Worm (Caenorhabditis elegans) whole organism, L4 larva: Measurements from ENCODE around the gene nas-11.

Experiments
- D1046.2 ChIP-seq: fragments of 200-800 bp; sonication (Bioruptor generic); IDR thresholded peaks from 2 replicates; pipeline ENCODE4 v1.3.6; 2022; ENCODE audit warnings: missing genetic modification characterization, missing compliant biosample characterization
- aha-1 ChIP-seq: fragments of 150-350 bp; peaks from one replicate; lab custom pipeline; 2014; ENCODE audit warnings: missing biosample characterization, missing genetic modification characterization
- nhr-41 ChIP-seq: fragments of 200-800 bp; sonication (Bioruptor generic); IDR thresholded peaks from 2 replicates; pipeline ENCODE4 v1.3.6; 2022; ENCODE audit warnings: missing genetic modification reagents, missing genetic modification characterization, missing compliant biosample characterization

- TF ChIP-seq nhr-41 (GFP tag; lab: Robert Waterston, UW) (no peak; the same call in none of the 2 replicates), D1046.2 (no peak), aha-1 (tag; lab: Kevin White, UChicago) (peak; percentile 95)
These were observed 34.6 kb downstream of the nas-11 start for ce11 chrX:6747906-6748356.
